Fruit fly (Drosophila melanogaster): ENCODE data around the gene CG3021.

DNA sequence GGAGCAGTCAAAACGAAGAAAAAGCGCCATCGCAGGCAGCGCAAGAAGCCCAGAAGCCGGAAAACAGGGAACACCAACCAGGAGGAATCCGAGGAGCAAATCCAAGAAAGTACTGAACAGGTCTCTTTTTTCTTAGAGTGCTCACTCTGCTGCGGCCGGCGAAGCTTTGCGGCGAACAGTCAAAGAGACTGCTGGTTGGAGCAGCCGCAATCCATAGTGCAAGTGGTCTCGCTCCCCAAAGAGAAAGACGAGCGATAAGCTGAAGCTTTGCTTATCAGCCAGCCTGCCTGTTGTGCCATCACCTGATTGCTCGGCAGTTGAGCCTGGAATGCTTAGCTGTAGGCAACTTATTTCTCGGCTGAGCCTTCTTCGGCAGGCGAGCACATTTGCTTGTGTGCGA, 4.6 kb downstream of the CG3021 start, which contains the start of gene CG14630:
- TF ChIP-seq CG8478 (optimal IDR thresholded peaks at IDR 0.05) (no peak), usp (GFP tag; optimal IDR thresholded peaks at IDR 0.05) (no peak), EcR (GFP tag; optimal IDR thresholded peaks at IDR 0.05) (no peak), psq (optimal IDR thresholded peaks at IDR 0.05) (no peak)

Data from whole organism.